Fruit fly (Drosophila melanogaster): ENCODE results near the gene ATPsynE.

ATPsynE gene

DNA sequence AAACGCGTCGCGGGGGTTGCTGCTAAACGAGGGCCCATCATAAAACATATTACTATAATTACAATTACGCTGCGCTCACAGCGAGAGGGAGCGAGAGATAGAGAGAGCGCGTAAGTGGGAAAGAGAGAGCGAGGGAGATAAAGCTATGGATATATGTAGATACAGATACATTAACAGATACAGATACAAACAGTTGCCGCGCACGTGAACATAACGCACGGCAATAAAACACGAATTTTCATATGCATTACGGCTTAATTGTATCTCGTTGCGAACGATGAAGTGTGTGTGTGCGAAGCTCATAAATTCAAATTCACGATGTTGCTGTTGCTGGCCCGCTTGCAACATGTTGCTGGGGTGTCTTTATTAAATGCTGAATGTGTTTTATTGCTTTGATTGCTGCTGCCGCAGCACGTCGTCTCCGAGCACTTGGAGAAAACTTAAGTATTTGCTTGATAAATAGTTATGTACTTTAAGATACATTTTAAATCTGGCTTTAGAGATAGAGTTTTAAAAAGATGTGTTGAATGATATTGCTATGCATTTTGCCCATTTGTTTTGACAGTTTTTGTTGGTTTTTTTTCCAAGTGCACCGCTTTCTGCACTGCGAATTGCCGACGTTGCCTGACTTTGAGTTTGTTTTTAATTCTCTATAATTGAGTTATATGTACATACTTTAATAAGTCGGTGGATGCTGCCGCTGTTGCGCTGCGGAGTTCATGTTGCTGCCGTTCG is 43.6 kb downstream of the ATPsynE start (continued):
- TF ChIP-seq CG12219 (GFP tag; optimal IDR thresholded peaks at IDR 0.05) (peak; percentile 78), CG10654 (GFP tag; optimal IDR thresholded peaks at IDR 0.05) (peak; percentile 69), CG3838 (GFP tag; optimal IDR thresholded peaks at IDR 0.05) (no peak), CG8765 (GFP tag; IDR thresholded peaks at IDR 0.05) (peak; percentile 54; the same call in 1 of the 2 replicates), CG17568 (GFP tag; optimal IDR thresholded peaks at IDR 0.05) (peak; percentile 64), Bdp1 (GFP tag; optimal IDR thresholded peaks at IDR 0.05) (peak; percentile 61), Hr78 (GFP tag; optimal IDR thresholded peaks at IDR 0.05) (no peak), BEAF-32 (GFP tag; optimal IDR thresholded peaks at IDR 0.05) (no peak), Bgb (GFP tag; IDR thresholded peaks at IDR 0.05; ENCODE audit: partially characterized antibody) (no peak), PHDP (tag; optimal IDR thresholded peaks at IDR 0.05) (peak; percentile 82), CG9797 (GFP tag; optimal IDR thresholded peaks at IDR 0.05) (no peak), Nf-YC (tag; optimal IDR thresholded peaks at IDR 0.05) (no peak), lov (optimal IDR thresholded peaks at IDR 0.05) (no peak), lov (GFP tag; IDR thresholded peaks at IDR 0.05) (peak; percentile 82), insv (GFP tag; optimal IDR thresholded peaks at IDR 0.05) (no peak), chm (GFP tag; IDR thresholded peaks at IDR 0.05) (peak; percentile 67; the same call in 1 of the 2 replicates), CG2875 (GFP tag; optimal IDR thresholded peaks at IDR 0.05) (peak; percentile 76), pb (GFP tag; optimal IDR thresholded peaks at IDR 0.05) (peak; percentile 39), CG10462 (GFP tag; optimal IDR thresholded peaks at IDR 0.05) (peak; percentile 55), CG10274 (GFP tag; optimal IDR thresholded peaks at IDR 0.05) (no peak), Jarid2 (GFP tag; optimal IDR thresholded peaks at IDR 0.05) (no peak), CG8290 (GFP tag; optimal IDR thresholded peaks at IDR 0.05) (no peak), CG8290 (tag; optimal IDR thresholded peaks at IDR 0.05) (peak in 1 of 2 experiments; percentile 37), CG4617 (GFP tag; optimal IDR thresholded peaks at IDR 0.05; ENCODE audit: borderline replicate concordance) (peak; percentile 42), CG9437 (GFP tag; optimal IDR thresholded peaks at IDR 0.05) (peak; percentile 61), jing (GFP tag; optimal IDR thresholded peaks at IDR 0.05) (peak; percentile 59), CG17328 (GFP tag; IDR thresholded peaks at IDR 0.05) (peak; percentile 90), pita (GFP tag; optimal IDR thresholded peaks at IDR 0.05) (no peak), CG16863 (GFP tag; optimal IDR thresholded peaks at IDR 0.05) (peak; percentile 79), gem (tag; optimal IDR thresholded peaks at IDR 0.05) (peak; percentile 87), HmgZ (tag; optimal IDR thresholded peaks at IDR 0.05) (peak; percentile 21), CoRest (tag; optimal IDR thresholded peaks at IDR 0.05) (peak; percentile 77), CG18764 (GFP tag; optimal IDR thresholded peaks at IDR 0.05) (peak; percentile 49), Elba2 (GFP tag; optimal IDR thresholded peaks at IDR 0.05) (no peak), Hmx (GFP tag; optimal IDR thresholded peaks at IDR 0.05) (peak; percentile 28), unc-4 (GFP tag; IDR thresholded peaks at IDR 0.05; ENCODE audit: partially characterized antibody) (no peak), Fer1 (GFP tag; optimal IDR thresholded peaks at IDR 0.05) (peak; percentile 53), ems (GFP tag; optimal IDR thresholded peaks at IDR 0.05) (peak; percentile 81), bsh (GFP tag; optimal IDR thresholded peaks at IDR 0.05) (peak; percentile 80 to 93), gt (GFP tag; IDR thresholded peaks at IDR 0.05) (0 out of 2 replicates have a peak, but pooled peaks have one; percentile 31), btn (GFP tag; optimal IDR thresholded peaks at IDR 0.05) (peak; percentile 63), dpn (GFP tag; optimal IDR thresholded peaks at IDR 0.05) (peak; percentile 74 to 82), CG3281 (GFP tag; optimal IDR thresholded peaks at IDR 0.05) (peak; percentile 54), CG30403 (GFP tag; optimal IDR thresholded peaks at IDR 0.05) (peak; percentile 85), CG4820 (GFP tag; optimal IDR thresholded peaks at IDR 0.05) (peak; percentile 68), Fer3 (tag; optimal IDR thresholded peaks at IDR 0.05) (peak; percentile 43), p53 (GFP tag; optimal IDR thresholded peaks at IDR 0.05) (peak; percentile 41), CG11247 (GFP tag; IDR thresholded peaks at IDR 0.05) (peak; percentile 78), CrebB (tag; optimal IDR thresholded peaks at IDR 0.05) (peak; percentile 33)
